Worm (Caenorhabditis elegans): ENCODE data around the gene Y48B6A.10.

DNA sequence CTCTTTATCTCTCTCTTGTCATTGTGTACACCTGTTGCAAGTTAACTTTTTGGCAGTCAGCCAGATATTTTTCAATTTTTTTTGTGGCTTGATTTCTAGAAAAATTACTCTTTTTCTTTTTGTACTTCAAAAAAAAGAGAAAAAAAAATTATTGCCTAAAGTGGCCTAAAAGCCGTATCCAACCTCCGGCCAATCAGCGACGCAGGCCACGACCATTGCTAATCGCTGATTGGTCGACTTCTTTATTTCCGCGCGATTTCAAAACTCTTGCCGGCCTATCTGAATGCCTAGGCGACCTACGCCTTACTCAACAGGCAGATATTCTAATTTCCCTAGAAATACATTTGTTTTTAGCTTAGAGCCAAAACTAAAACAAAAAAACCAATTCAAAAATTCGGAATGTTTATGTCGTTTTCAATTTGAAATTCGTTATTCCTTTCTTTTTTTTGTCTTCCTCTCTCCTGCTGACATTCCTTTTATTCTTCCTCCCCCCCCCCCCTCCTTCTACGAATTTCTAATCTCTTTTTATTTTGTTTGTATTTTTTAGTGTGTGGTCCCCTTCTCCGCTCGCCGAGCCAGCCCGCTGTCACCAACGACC, 16.6 kb upstream of the Y48B6A.10 start, which contains the start of gene ace-4:
- TF ChIP-seq lsy-2 (tag; optimal IDR thresholded peaks at IDR 0.05) (no peak), egl-27 (tag; optimal IDR thresholded peaks at IDR 0.05) (no peak), snpc-1.2 (GFP tag; IDR thresholded peaks at IDR 0.05) (no peak), snpc-4 (tag; optimal IDR thresholded peaks at IDR 0.05) (no peak), pha-4 (GFP tag; IDR thresholded peaks at IDR 0.05) (no peak), pha-4 (tag; optimal IDR thresholded peaks at IDR 0.05) (no peak), nhr-11 (tag; optimal IDR thresholded peaks at IDR 0.05) (no peak), dve-1 (tag; optimal IDR thresholded peaks at IDR 0.05; ENCODE audit: insufficient read depth) (no peak)
